Worm (Caenorhabditis elegans) whole organism, midembryonic: Measurements from ENCODE around the gene Y7A5A.1.

ENCODE experiments used
- klf-2 ChIP-seq: fragments of 200-800 bp; sonication (Bioruptor generic); conservative IDR thresholded peaks from 2 replicates; pipeline ENCODE4 v1.3.6; 2022; ENCODE audit warnings: missing genetic modification reagents, missing genetic modification characterization, missing compliant biosample characterization
- med-1 ChIP-seq: sonication (generic microtip); optimal IDR thresholded peaks from 2 replicates; lab custom pipeline; 2017; ENCODE audit warnings: missing genetic modification characterization, mild to moderate bottlenecking, missing compliant biosample characterization, antibody characterized with exemption, missing genetic modification reagents; ENCODE audit not compliant: insufficient read depth
- ztf-29 ChIP-seq: fragments of 200-800 bp; sonication (Bioruptor generic); IDR thresholded peaks from 2 replicates; pipeline ENCODE4 v1.3.6; 2022; ENCODE audit warnings: missing genetic modification reagents, missing genetic modification characterization, missing compliant biosample characterization

- TF ChIP-seq ztf-29: no peak
- no peak for TF ChIP-seq med-1
- no peak for TF ChIP-seq klf-2 (GFP tag; lab: Robert Waterston, UW)
Observed at ce11 chrX:15768532-15768931, 2.8 kb downstream of the Y7A5A.1 start.
